Worm (Caenorhabditis elegans) whole organism, L2 larva: Measurements from ENCODE around the gene feh-1.
"Not testable (repeated sequence)": the region's sequence is repeated elsewhere in the genome, so short reads cannot be mapped to it uniquely, and the experiment has no call there.

ENCODE experiments used
- C34F6.9 ChIP-seq: fragments of 150-350 bp; optimal IDR thresholded peaks from 2 replicates; lab custom pipeline; 2014; ENCODE audit warnings: missing biosample characterization, missing genetic modification characterization
- F13H6.1 ChIP-seq: sonication (generic microtip); optimal IDR thresholded peaks from 2 replicates; lab custom pipeline; 2016; ENCODE audit warnings: missing genetic modification characterization, missing compliant biosample characterization
- R02D3.7 ChIP-seq: fragments of 150-350 bp; optimal IDR thresholded peaks from 2 replicates; lab custom pipeline; 2014; ENCODE audit warnings: missing biosample characterization, missing genetic modification characterization
- alr-1 ChIP-seq: fragments of 150-350 bp; optimal IDR thresholded peaks from 2 replicates; lab custom pipeline; 2014; ENCODE audit warnings: missing biosample characterization, missing genetic modification characterization
- ama-1 ChIP-seq: fragments of 150-350 bp; optimal IDR thresholded peaks from 2 replicates; lab custom pipeline; 2018; ENCODE audit warnings: inconsistent platforms
- blmp-1 ChIP-seq: sonication (generic microtip); optimal IDR thresholded peaks from 2 replicates; lab custom pipeline; 2017; ENCODE audit warnings: missing genetic modification characterization, mild to moderate bottlenecking, missing compliant biosample characterization, antibody characterized with exemption, moderate library complexity; ENCODE audit not compliant: insufficient read depth
- ceh-16 ChIP-seq: fragments of 150-350 bp; optimal IDR thresholded peaks from 2 replicates; lab custom pipeline; 2014; ENCODE audit warnings: missing biosample characterization, missing genetic modification characterization
- ceh-82 ChIP-seq: fragments of 150-350 bp; optimal IDR thresholded peaks from 2 replicates; lab custom pipeline; 2014; ENCODE audit warnings: missing biosample characterization, missing genetic modification characterization
- crh-2 ChIP-seq: sonication (generic microtip); optimal IDR thresholded peaks from 2 replicates; lab custom pipeline; 2017; ENCODE audit warnings: missing biosample characterization, missing genetic modification characterization
- dmd-4 ChIP-seq: sonication (generic microtip); optimal IDR thresholded peaks from 2 replicates; lab custom pipeline; 2017; ENCODE audit warnings: missing biosample characterization, missing genetic modification characterization
- elt-3 ChIP-seq: sonication (generic microtip); optimal IDR thresholded peaks from 2 replicates; lab custom pipeline; 2017; ENCODE audit warnings: missing biosample characterization, missing genetic modification characterization
- fos-1 ChIP-seq: fragments of 150-350 bp; optimal IDR thresholded peaks from 2 replicates; lab custom pipeline; 2014; ENCODE audit warnings: missing biosample characterization, missing genetic modification characterization
- gmeb-1 ChIP-seq: fragments of 150-350 bp; optimal IDR thresholded peaks from 2 replicates; lab custom pipeline; 2014; ENCODE audit warnings: missing biosample characterization, missing genetic modification characterization
- lin-11 ChIP-seq: fragments of 150-350 bp; sonication (generic microtip); optimal IDR thresholded peaks from 2 replicates; lab custom pipeline; 2014; ENCODE audit warnings: missing biosample characterization, missing genetic modification characterization, inconsistent platforms, mixed read lengths
- lin-13 ChIP-seq: fragments of 150-350 bp; optimal IDR thresholded peaks from 2 replicates; lab custom pipeline; 2014; ENCODE audit warnings: missing biosample characterization, missing genetic modification reagents, missing genetic modification characterization
- lin-39 ChIP-seq: fragments of 150-350 bp; optimal IDR thresholded peaks from 2 replicates; lab custom pipeline; 2014; ENCODE audit warnings: missing biosample characterization, missing genetic modification reagents, missing genetic modification characterization
- lsy-2 ChIP-seq, 2 experiments: fragments of 150-350 bp in 1 of 2; sonication (generic microtip) in 1 of 2; optimal IDR thresholded peaks; 2 replicates each; lab custom pipeline; 2014 to 2017; ENCODE audit warnings: missing biosample characterization in 2 of 2, missing genetic modification characterization in 2 of 2
- mab-5 ChIP-seq: fragments of 150-350 bp; optimal IDR thresholded peaks from 2 replicates; lab custom pipeline; 2014; ENCODE audit warnings: missing biosample characterization, missing genetic modification characterization
- mbf-1 ChIP-seq: sonication (generic microtip); optimal IDR thresholded peaks from 2 replicates; lab custom pipeline; 2017; ENCODE audit warnings: missing biosample characterization, missing genetic modification characterization
- nhr-10 ChIP-seq: sonication (generic microtip); optimal IDR thresholded peaks from 2 replicates; lab custom pipeline; 2017; ENCODE audit warnings: missing biosample characterization, missing genetic modification characterization
- nhr-11 ChIP-seq: fragments of 150-350 bp; optimal IDR thresholded peaks from 2 replicates; lab custom pipeline; 2014; ENCODE audit warnings: missing biosample characterization, missing genetic modification characterization
- nhr-12 ChIP-seq: fragments of 150-350 bp; optimal IDR thresholded peaks from 2 replicates; lab custom pipeline; 2014; ENCODE audit warnings: missing biosample characterization, missing genetic modification characterization
- nhr-129 ChIP-seq: fragments of 150-350 bp; optimal IDR thresholded peaks from 2 replicates; lab custom pipeline; 2014; ENCODE audit warnings: missing biosample characterization, missing genetic modification characterization
- nhr-21 ChIP-seq: fragments of 150-350 bp; optimal IDR thresholded peaks from 2 replicates; lab custom pipeline; 2014; ENCODE audit warnings: missing biosample characterization, missing genetic modification characterization
- nhr-23 ChIP-seq: fragments of 150-350 bp; optimal IDR thresholded peaks from 2 replicates; lab custom pipeline; 2014; ENCODE audit warnings: missing biosample characterization, missing genetic modification reagents, missing genetic modification characterization
- nhr-237 ChIP-seq: fragments of 150-350 bp; optimal IDR thresholded peaks from 2 replicates; lab custom pipeline; 2014; ENCODE audit warnings: missing biosample characterization, missing genetic modification characterization
- nhr-25 ChIP-seq: fragments of 150-350 bp; sonication (generic microtip); optimal IDR thresholded peaks from 3 replicates; lab custom pipeline; 2014; ENCODE audit warnings: missing biosample characterization, missing genetic modification characterization
- nhr-77 ChIP-seq: fragments of 150-350 bp; optimal IDR thresholded peaks from 2 replicates; lab custom pipeline; 2014; ENCODE audit warnings: missing biosample characterization, missing genetic modification characterization
- peb-1 ChIP-seq: fragments of 150-350 bp; optimal IDR thresholded peaks from 2 replicates; lab custom pipeline; 2014; ENCODE audit warnings: missing biosample characterization, missing genetic modification characterization
- skn-1 ChIP-seq: sonication (generic microtip); optimal IDR thresholded peaks from 2 replicates; lab custom pipeline; 2017; ENCODE audit warnings: missing biosample characterization, missing genetic modification characterization
- sma-3 ChIP-seq: sonication (generic microtip); optimal IDR thresholded peaks from 2 replicates; lab custom pipeline; 2016; ENCODE audit warnings: missing genetic modification reagents, missing genetic modification characterization, missing compliant biosample characterization
- sma-9 ChIP-seq, 2 experiments: fragments of 150-350 bp in 1 of 2; sonication (generic microtip) in 1 of 2; optimal IDR thresholded peaks; 2 replicates each; lab custom pipeline; 2014 to 2016; ENCODE audit warnings: missing genetic modification characterization in 2 of 2, mild to moderate bottlenecking in 1 of 2, missing biosample characterization in 1 of 2, missing compliant biosample characterization in 1 of 2, missing genetic modification reagents in 1 of 2, moderate library complexity in 1 of 2
- snpc-4 ChIP-seq: fragments of 150-350 bp; optimal IDR thresholded peaks from 2 replicates; lab custom pipeline; 2014; ENCODE audit warnings: missing biosample characterization, missing genetic modification characterization
- unc-55 ChIP-seq: fragments of 150-350 bp; sonication (generic microtip); optimal IDR thresholded peaks from 3 replicates; lab custom pipeline; 2014; ENCODE audit warnings: missing biosample characterization, missing genetic modification reagents, missing genetic modification characterization
- unc-62 ChIP-seq: fragments of 150-350 bp; optimal IDR thresholded peaks from 2 replicates; lab custom pipeline; 2014; ENCODE audit warnings: missing biosample characterization, missing genetic modification reagents, missing genetic modification characterization
- zag-1 ChIP-seq: fragments of 150-350 bp; optimal IDR thresholded peaks from 2 replicates; lab custom pipeline; 2014; ENCODE audit warnings: missing biosample characterization, missing genetic modification characterization
- ztf-1 ChIP-seq: fragments of 200-800 bp; sonication (Bioruptor generic); conservative IDR thresholded peaks from 2 replicates; pipeline ENCODE4 v1.3.6; 2022; ENCODE audit warnings: missing genetic modification characterization, missing compliant biosample characterization

The feh-1 gene

ce11 chrIII:2563033-2563656, 13.4 kb downstream of the feh-1 start:
- TF ChIP-seq nhr-77 (tag; lab: Kevin White, UChicago): no peak
- TF ChIP-seq nhr-237 (tag; lab: Kevin White, UChicago): no peak
- TF ChIP-seq fos-1 (tag; lab: Kevin White, UChicago): no peak
- TF ChIP-seq nhr-23 (tag; lab: Kevin White, UChicago): no peak
- TF ChIP-seq alr-1: no peak
- no peak for TF ChIP-seq nhr-25 (tag; lab: Kevin White, UChicago)

- TF ChIP-seq lin-11, snpc-4, blmp-1 (tag; lab: Kevin White, UChicago): not testable (repeated sequence)
These were observed 14.2 kb downstream of the feh-1 start, which contains the start of gene Y54F10AM.11 for ce11 chrIII:2563883-2564282. Y54F10AM.11 (minus strand) TSS chrIII:2563983.

- TF ChIP-seq ama-1 (lab: Kevin White, UChicago): no peak
- TF ChIP-seq nhr-25 (tag; lab: Kevin White, UChicago): no peak
- TF ChIP-seq unc-55: no peak
- no peak for TF ChIP-seq peb-1 (tag; lab: Kevin White, UChicago)
- no peak for TF ChIP-seq lin-13 (GFP tag; lab: Kevin White, UChicago)
- no peak for TF ChIP-seq ceh-16 (tag; lab: Kevin White, UChicago)
These were observed 21.7 kb downstream of the feh-1 start, which contains the start of gene Y54F10AR.2 for ce11 chrIII:2571447-2571846. Y54F10AR.2 (minus strand) TSS chrIII:2571547.

ce11 chrIII:2572421-2572820, 22.7 kb downstream of the feh-1 start:
- no peak for TF ChIP-seq lin-11 (tag; lab: Kevin White, UChicago)
- TF ChIP-seq sma-9 (GFP tag; optimal IDR thresholded peaks at IDR 0.05; lab: Kevin White, UChicago): no peak
- no peak for TF ChIP-seq sma-9 (tag; optimal IDR thresholded peaks at IDR 0.05; lab: Kevin White, UChicago)
- no peak for TF ChIP-seq nhr-21 (tag; lab: Kevin White, UChicago)

- TF ChIP-seq lsy-2 (tag; optimal IDR thresholded peaks at IDR 0.05; lab: Kevin White, UChicago): no peak
These were observed 26.0 kb downstream of the feh-1 start, which contains the start of gene Y54F10AR.1 for ce11 chrIII:2575635-2576164. Y54F10AR.1 (minus strand) TSS chrIII:2575685.

- TF ChIP-seq nhr-237 (tag; lab: Kevin White, UChicago) (no peak), lin-39 (tag; lab: Kevin White, UChicago) (no peak), lin-11 (tag; lab: Kevin White, UChicago) (no peak), nhr-21 (tag; lab: Kevin White, UChicago) (no peak), R02D3.7 (tag; lab: Kevin White, UChicago) (no peak), nhr-11 (tag; lab: Kevin White, UChicago) (no peak), sma-3 (GFP tag; lab: Kevin White, UChicago) (no peak), mab-5 (tag; lab: Kevin White, UChicago) (no peak), crh-2 (peak; percentile 76), blmp-1 (tag; lab: Kevin White, UChicago) (peak; percentile 1), sma-9 (GFP tag; optimal IDR thresholded peaks at IDR 0.05; lab: Kevin White, UChicago) (no peak), sma-9 (tag; optimal IDR thresholded peaks at IDR 0.05; lab: Kevin White, UChicago) (no peak), nhr-12 (tag; lab: Kevin White, UChicago) (no peak), unc-55 (peak; percentile 88), skn-1 (tag; lab: Kevin White, UChicago) (no peak), unc-62 (GFP tag; lab: Kevin White, UChicago) (no peak), dmd-4 (tag; lab: Kevin White, UChicago) (no peak), lin-13 (GFP tag; lab: Kevin White, UChicago) (peak; percentile 73), fos-1 (tag; lab: Kevin White, UChicago) (peak; percentile 79), snpc-4 (tag; lab: Kevin White, UChicago) (peak; percentile 30), ama-1 (lab: Kevin White, UChicago) (peak; percentile 6), ztf-1 (GFP tag; lab: Robert Waterston, UW) (no peak), nhr-129 (tag; lab: Kevin White, UChicago) (peak; percentile 89), nhr-10 (tag; lab: Kevin White, UChicago) (no peak), zag-1 (peak; percentile 88), gmeb-1 (tag; lab: Kevin White, UChicago) (peak; percentile 30), ceh-16 (tag; lab: Kevin White, UChicago) (no peak), C34F6.9 (tag; lab: Kevin White, UChicago) (peak; percentile 63), nhr-25 (tag; lab: Kevin White, UChicago) (no peak), F13H6.1 (tag; lab: Kevin White, UChicago) (peak; percentile 3), elt-3 (tag; lab: Kevin White, UChicago) (no peak), mbf-1 (tag; lab: Kevin White, UChicago) (no peak), ceh-82 (tag; lab: Kevin White, UChicago) (no peak)
These were observed 26.9 kb downstream of the feh-1 start for ce11 chrIII:2576360-2577259.
